Fruit fly (Drosophila melanogaster) ovary, adult (tissue): ENCODE data around the gene CG15283.

Experiments
- CG17801 ChIP-seq: fragments of 200-800 bp; optimal IDR thresholded peaks from 2 replicates; lab custom pipeline; 2019; ENCODE audit warnings: missing biosample characterization, mild to moderate bottlenecking, missing genetic modification characterization, moderate library complexity; ENCODE audit not compliant: partially characterized antibody

Gene CG15283

dm6 chr2L:14484872-14485271 is 34.1 kb upstream of the CG15283 start:
- TF ChIP-seq CG17801, result no peak

dm6 chr2L:14483878-14484282 is 33.2 kb upstream of the CG15283 start:
- no peak for TF ChIP-seq CG17801

- TF ChIP-seq CG17801, result no peak
Observed at dm6 chr2L:14483395-14483794, 32.7 kb upstream of the CG15283 start.

- TF ChIP-seq CG17801, result no peak
Observed at dm6 chr2L:14478864-14479263, 28.1 kb upstream of the CG15283 start.

- no peak for TF ChIP-seq CG17801
Observed at dm6 chr2L:14477464-14478239, 26.9 kb upstream of the CG15283 start.

dm6 chr2L:14476501-14477067 is 25.9 kb upstream of the CG15283 start:
- no peak for TF ChIP-seq CG17801

dm6 chr2L:14474987-14475386 is 24.3 kb upstream of the CG15283 start:
- TF ChIP-seq CG17801, result no peak

DNA sequence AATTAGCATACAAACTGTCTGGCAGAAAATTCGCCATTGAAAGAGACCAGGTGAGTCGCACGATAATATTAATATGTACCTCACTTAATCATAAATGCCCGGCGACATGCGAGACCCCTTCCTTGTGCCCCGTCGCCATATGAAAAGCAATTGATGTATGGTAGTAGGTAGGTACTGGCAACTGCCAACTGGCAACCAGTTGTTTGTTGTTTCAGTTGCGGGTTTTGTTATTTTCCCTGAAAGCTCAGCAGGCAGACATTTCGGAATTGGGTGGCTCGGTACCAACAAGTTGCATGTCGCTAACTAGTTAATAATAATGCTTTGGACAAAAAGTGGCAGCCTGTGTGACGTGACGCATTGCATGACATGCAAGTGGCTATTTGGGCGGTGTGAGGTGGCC is 23.7 kb upstream of the CG15283 start:
- no peak for TF ChIP-seq CG17801

dm6 chr2L:14469728-14470127 is 19.0 kb upstream of the CG15283 start:
- TF ChIP-seq CG17801, result no peak

DNA sequence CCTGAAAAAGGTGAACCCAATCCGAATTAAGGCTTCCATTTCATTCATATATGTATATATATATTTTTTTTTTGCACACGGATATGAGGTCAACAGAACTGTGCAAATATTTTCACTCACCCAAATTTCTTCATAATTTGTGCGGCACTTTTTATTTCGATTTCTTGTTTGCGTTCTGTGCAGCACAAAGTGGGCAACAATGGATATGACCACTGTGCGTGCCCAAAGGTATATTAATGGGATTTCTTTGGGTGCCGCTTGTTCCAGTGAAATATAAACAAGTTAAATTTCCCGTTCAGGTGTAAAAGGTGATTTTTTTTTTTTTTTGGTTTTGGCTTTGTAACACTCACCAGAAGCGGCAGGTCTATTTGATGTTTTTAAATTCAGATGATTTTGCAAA is 14.3 kb upstream of the CG15283 start:
- no peak for TF ChIP-seq CG17801

DNA sequence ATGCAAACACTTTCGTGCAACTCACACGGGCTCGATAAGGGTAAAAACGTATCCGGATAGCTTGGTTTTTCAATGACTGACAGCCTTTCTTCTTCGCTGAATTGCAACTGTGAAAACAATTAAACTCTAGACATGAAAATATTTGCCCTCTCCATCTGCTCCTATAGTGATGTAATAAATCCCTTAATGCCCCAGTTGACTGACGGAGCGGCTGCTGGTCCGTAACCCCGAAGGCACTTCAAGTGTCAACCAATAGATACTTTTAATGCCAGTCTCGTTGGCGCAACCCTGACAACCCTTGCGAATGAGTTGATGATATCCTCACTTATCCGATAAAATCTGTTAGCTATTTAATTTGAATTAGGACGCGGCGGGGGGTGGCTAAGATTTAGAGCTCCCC is 13.6 kb upstream of the CG15283 start:
- TF ChIP-seq CG17801, result no peak

DNA sequence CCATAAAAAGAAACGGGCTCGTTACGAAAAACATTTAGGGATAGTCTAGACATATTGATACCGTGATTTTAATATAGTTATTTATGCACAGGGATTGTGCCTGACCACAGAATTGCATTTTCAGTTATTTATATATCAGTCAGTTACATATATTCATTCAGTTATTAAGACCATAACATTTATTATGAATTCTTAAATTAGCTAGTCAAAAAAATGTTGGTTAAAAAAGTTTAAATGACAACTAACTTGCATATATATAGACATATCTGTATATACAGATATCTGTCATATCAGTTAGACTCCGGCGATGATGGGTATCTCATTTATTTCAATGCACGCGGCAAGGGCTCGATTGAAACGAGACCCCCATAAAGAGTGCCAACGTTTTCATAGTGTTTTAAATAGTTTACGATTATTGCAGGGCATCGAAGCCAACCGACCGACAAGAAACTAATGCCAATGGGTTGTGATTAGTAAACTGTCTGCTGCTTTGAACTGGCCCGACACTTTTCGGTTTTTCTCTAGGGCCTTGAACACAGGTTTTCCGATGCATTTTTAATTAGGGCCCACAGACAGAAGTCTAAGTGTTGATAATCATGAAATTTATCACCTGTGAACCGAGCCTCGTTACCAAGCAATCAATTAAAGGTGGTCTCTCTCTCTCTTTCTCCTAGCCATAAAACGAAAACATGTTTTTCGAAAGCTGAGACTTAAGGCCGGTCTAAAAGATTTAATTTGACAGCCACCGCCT is 12.1 kb upstream of the CG15283 start:
- no peak for TF ChIP-seq CG17801

- TF ChIP-seq CG17801, result no peak
Observed at dm6 chr2L:14461066-14461465, 10.3 kb upstream of the CG15283 start.

dm6 chr2L:14460029-14460363 is 9.3 kb upstream of the CG15283 start:
- TF ChIP-seq CG17801, result no peak

DNA sequence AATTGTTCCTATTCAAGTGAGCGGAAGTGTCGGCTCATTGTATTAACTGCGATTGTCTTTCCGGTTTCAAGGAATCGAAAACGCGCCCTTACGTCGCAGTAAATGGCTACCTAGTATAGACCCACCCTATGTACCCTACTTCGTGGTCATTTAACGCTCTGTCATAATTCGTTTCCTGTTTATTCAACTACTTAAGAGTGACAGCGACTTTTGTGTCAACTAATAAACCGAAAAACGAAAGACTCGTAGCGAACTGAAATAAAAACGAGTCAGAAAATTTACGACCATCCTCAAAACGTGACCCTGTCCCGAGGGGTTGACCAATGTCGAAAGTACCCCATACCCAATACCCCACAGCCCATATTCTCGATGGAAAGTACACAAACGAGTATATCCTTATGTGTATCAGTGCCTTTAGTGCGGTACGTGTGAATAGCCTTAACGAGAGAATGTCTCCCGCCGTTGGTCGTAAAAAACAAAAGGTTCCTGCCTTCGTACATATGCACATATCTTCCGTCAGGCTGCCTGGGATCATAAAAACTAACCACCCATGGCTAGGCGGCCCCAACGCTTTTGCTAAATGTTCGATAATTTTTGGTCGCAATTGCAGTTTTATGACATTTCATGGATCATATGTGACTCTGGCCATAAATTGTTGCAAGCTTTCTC is 8.8 kb upstream of the CG15283 start:
- no peak for TF ChIP-seq CG17801

DNA sequence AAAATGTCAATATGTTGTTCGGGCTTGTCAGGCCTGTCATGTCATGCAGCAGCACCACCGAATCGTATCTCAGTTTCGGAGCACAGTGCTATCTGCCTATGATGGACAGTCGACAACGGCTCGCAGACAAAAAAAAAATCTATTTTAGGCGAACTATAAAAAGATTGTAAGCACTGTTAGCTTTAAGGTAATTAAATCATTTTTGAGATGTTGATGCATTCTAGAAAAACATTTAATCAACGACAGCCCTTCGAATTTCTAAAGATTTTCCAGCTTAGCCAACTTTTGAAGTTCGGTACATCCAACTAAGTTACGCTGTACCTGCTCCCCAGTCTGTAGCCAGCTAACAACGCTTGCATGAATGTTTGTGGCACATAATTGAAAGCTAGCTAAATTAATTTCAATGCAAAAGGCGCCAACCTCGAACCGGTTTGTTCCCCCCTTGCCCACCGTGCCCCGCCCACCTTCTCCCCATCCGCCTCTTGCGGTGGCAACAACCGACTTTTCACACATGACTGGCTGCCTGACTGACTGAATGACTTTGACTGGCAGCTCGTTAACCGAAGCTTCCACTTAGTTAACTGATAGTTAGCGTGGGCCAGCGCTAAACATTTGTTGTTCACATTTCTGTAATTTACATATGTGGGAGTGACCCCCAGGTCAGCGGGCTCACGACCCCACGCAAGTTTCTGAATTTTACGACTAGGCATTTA is 7.6 kb upstream of the CG15283 start:
- TF ChIP-seq CG17801, result no peak

DNA sequence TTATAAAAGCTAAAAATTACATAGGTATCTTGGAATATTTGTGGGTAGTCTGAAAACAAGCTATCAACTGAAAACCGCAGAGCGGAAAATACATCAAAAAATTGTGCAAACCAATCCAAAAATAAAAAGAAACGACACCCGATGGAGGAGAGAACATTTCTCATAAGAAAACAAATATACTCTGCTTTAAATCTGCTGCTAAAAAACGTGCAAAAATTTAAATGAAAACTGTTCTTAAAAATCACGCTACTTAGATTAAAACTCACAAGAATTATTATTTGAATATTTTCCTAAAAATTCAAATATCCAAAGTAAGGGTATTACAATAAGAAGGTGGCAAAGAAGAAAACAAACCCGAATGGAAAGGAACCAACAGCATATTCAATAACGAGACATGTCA is 6.7 kb upstream of the CG15283 start:
- no peak for TF ChIP-seq CG17801
